Fruit fly (Drosophila melanogaster) whole organism, embryonic: Measurements from ENCODE around the gene Actbeta.

Experiments used
- Bteb2 ChIP-seq: fragments of 200-800 bp; sonication (Bioruptor generic); optimal IDR thresholded peaks from 2 replicates; lab custom pipeline; 2016; ENCODE audit warnings: missing biosample characterization, missing genetic modification characterization
- CG10147 ChIP-seq: fragments of 200-800 bp; sonication (Bioruptor generic); optimal IDR thresholded peaks from 2 replicates; lab custom pipeline; 2019; ENCODE audit warnings: missing biosample characterization, mild to moderate bottlenecking, missing genetic modification characterization, moderate library complexity
- CG10209 ChIP-seq: fragments of 200-800 bp; sonication (Bioruptor generic); optimal IDR thresholded peaks from 3 replicates; lab custom pipeline; 2017; ENCODE audit warnings: missing biosample characterization, mild to moderate bottlenecking, missing genetic modification characterization, missing genetic modification reagents
- CG1024 ChIP-seq: fragments of 200-800 bp; sonication (Bioruptor generic); IDR thresholded peaks from 2 replicates; pipeline ENCODE4 v1.3.6; 2022; ENCODE audit warnings: missing biosample characterization, missing genetic modification characterization
- CG10959 ChIP-seq: fragments of 200-800 bp; sonication (Bioruptor generic); IDR thresholded peaks from 2 replicates; pipeline ENCODE4 v1.3.6; 2022; ENCODE audit warnings: missing biosample characterization, missing genetic modification characterization
- CG12659 ChIP-seq: fragments of 200-800 bp; sonication (Bioruptor generic); optimal IDR thresholded peaks from 3 replicates; lab custom pipeline; 2017; ENCODE audit warnings: mild to moderate bottlenecking, missing biosample characterization, missing genetic modification reagents, missing genetic modification characterization
- CG15073 ChIP-seq: fragments of 200-800 bp; sonication (Bioruptor generic); optimal IDR thresholded peaks from 2 replicates; lab custom pipeline; 2016; ENCODE audit warnings: missing biosample characterization, missing genetic modification characterization
- CG16813 ChIP-seq: fragments of 200-800 bp; sonication (Bioruptor generic); IDR thresholded peaks from 3 replicates; pipeline ENCODE4 v1.3.6; 2022; ENCODE audit warnings: missing biosample characterization, missing genetic modification characterization; ENCODE audit not compliant: partially characterized antibody
- CG18619 ChIP-seq: fragments of 200-800 bp; sonication (Bioruptor generic); optimal IDR thresholded peaks from 3 replicates; lab custom pipeline; 2017; ENCODE audit warnings: missing biosample characterization, mild to moderate bottlenecking, missing genetic modification characterization
- CG2116 ChIP-seq: fragments of 200-800 bp; sonication (Bioruptor generic); optimal IDR thresholded peaks from 3 replicates; lab custom pipeline; 2018; ENCODE audit warnings: missing biosample characterization, mild to moderate bottlenecking, missing genetic modification characterization
- CG2678 ChIP-seq: fragments of 200-800 bp; sonication (Bioruptor generic); optimal IDR thresholded peaks from 3 replicates; lab custom pipeline; 2019; ENCODE audit warnings: missing biosample characterization, mild to moderate bottlenecking, missing genetic modification characterization, moderate library complexity
- CG2889 ChIP-seq: fragments of 200-800 bp; sonication (Bioruptor generic); IDR thresholded peaks from 3 replicates; pipeline ENCODE4 v1.3.6; 2022; ENCODE audit warnings: missing biosample characterization, missing genetic modification characterization
- CG30020 ChIP-seq: fragments of 200-800 bp; optimal IDR thresholded peaks from 2 replicates; lab custom pipeline; 2019; ENCODE audit warnings: missing biosample characterization, mild to moderate bottlenecking, missing genetic modification characterization, moderate library complexity
- CG31224 ChIP-seq: fragments of 200-800 bp; sonication (Bioruptor generic); IDR thresholded peaks from 2 replicates; pipeline ENCODE4 v1.3.6; 2022; ENCODE audit warnings: missing biosample characterization, missing genetic modification characterization
- CG33213 ChIP-seq: fragments of 200-800 bp; sonication (Bioruptor generic); optimal IDR thresholded peaks from 3 replicates; lab custom pipeline; 2016; ENCODE audit warnings: missing biosample characterization, missing genetic modification characterization
- CG3726 ChIP-seq: fragments of 200-800 bp; sonication (Bioruptor generic); IDR thresholded peaks from 3 replicates; pipeline ENCODE4, ENCODE4 v1.3.6; 2022; ENCODE audit warnings: missing biosample characterization, missing genetic modification characterization
- CG3995 ChIP-seq: fragments of 200-800 bp; sonication (Bioruptor generic); optimal IDR thresholded peaks from 3 replicates; lab custom pipeline; 2016; ENCODE audit warnings: missing biosample characterization, missing genetic modification characterization
- CG5245 ChIP-seq: fragments of 200-800 bp; sonication (Bioruptor generic); optimal IDR thresholded peaks from 3 replicates; lab custom pipeline; 2016; ENCODE audit warnings: missing biosample characterization, missing genetic modification characterization
- CG7839 ChIP-seq: fragments of 200-800 bp; sonication (Bioruptor generic); optimal IDR thresholded peaks from 3 replicates; lab custom pipeline; 2018; ENCODE audit warnings: missing biosample characterization, mild to moderate bottlenecking, missing genetic modification characterization, moderate library complexity
- CG8478 ChIP-seq: fragments of >200 bp; optimal IDR thresholded peaks from 2 replicates; lab custom pipeline; 2018
- CoRest ChIP-seq: fragments of 200-800 bp; sonication (Bioruptor generic); optimal IDR thresholded peaks from 3 replicates; lab custom pipeline; 2018; ENCODE audit warnings: missing biosample characterization, mild to moderate bottlenecking, missing genetic modification characterization, moderate library complexity
- Dip2 ChIP-seq: fragments of 200-800 bp; sonication (Bioruptor generic); IDR thresholded peaks from 2 replicates; pipeline ENCODE4 v1.3.6; 2022; ENCODE audit warnings: missing biosample characterization, missing genetic modification characterization
- Eip74EF ChIP-seq, 2 experiments: fragments of 200-800 bp in 1 of 2; fragments of >200 bp in 1 of 2; sonication (Bioruptor generic) in 1 of 2; optimal IDR thresholded peaks; 2 replicates each; lab custom pipeline; 2017 to 2019; ENCODE audit warnings: missing biosample characterization in 2 of 2, missing genetic modification characterization in 2 of 2, mild to moderate bottlenecking in 1 of 2, moderate library complexity in 1 of 2
- Fer1 ChIP-seq: fragments of 200-800 bp; sonication (Bioruptor generic); optimal IDR thresholded peaks from 2 replicates; lab custom pipeline; 2017; ENCODE audit warnings: missing biosample characterization, mild to moderate bottlenecking, missing genetic modification characterization
- GATAe ChIP-seq: fragments of 200-800 bp; sonication (Bioruptor generic); conservative IDR thresholded peaks from 2 replicates; pipeline ENCODE4 v1.3.6; 2022; ENCODE audit warnings: missing biosample characterization, missing genetic modification characterization
- Nf-YA ChIP-seq: fragments of 200-800 bp; sonication (Bioruptor generic); IDR thresholded peaks from 2 replicates; pipeline ENCODE4 v1.3.6; 2022; ENCODE audit warnings: missing biosample characterization, missing genetic modification characterization
- Nf-YB ChIP-seq: fragments of 200-800 bp; sonication (Bioruptor generic); optimal IDR thresholded peaks from 3 replicates; lab custom pipeline; 2019; ENCODE audit warnings: missing biosample characterization, mild to moderate bottlenecking, missing genetic modification characterization, moderate library complexity
- Optix ChIP-seq: fragments of 200-800 bp; sonication (Bioruptor generic); IDR thresholded peaks from 3 replicates; pipeline ENCODE4 v1.3.6; 2022; ENCODE audit warnings: missing biosample characterization, missing genetic modification characterization
- Scr ChIP-seq: fragments of 200-800 bp; sonication (Bioruptor generic); IDR thresholded peaks from 2 replicates; pipeline ENCODE4 v1.3.6; 2022; ENCODE audit warnings: missing biosample characterization, missing genetic modification characterization; ENCODE audit not compliant: partially characterized antibody
- Sox102F ChIP-seq: fragments of 200-800 bp; sonication (Bioruptor generic); optimal IDR thresholded peaks from 2 replicates; lab custom pipeline; 2018; ENCODE audit warnings: missing biosample characterization, mild to moderate bottlenecking, missing genetic modification characterization, moderate library complexity
- cad ChIP-seq: fragments of >200 bp; optimal IDR thresholded peaks from 2 replicates; lab custom pipeline; 2017; ENCODE audit warnings: missing biosample characterization, missing genetic modification characterization
- caup ChIP-seq: fragments of 200-800 bp; sonication (Bioruptor generic); optimal IDR thresholded peaks from 3 replicates; lab custom pipeline; 2017; ENCODE audit warnings: missing biosample characterization, mild to moderate bottlenecking, missing genetic modification characterization, moderate library complexity; ENCODE audit not compliant: severe bottlenecking
- crp ChIP-seq, 2 experiments: fragments of 200-800 bp; sonication (Bioruptor generic); optimal IDR thresholded peaks; 2 replicates in 1 of 2; 3 replicates in 1 of 2; lab custom pipeline; 2017; ENCODE audit warnings: missing biosample characterization in 2 of 2, missing genetic modification characterization in 2 of 2, mild to moderate bottlenecking in 1 of 2, moderate library complexity in 1 of 2
- cwo ChIP-seq: fragments of 200-800 bp; sonication (Bioruptor generic); optimal IDR thresholded peaks from 3 replicates; lab custom pipeline; 2017; ENCODE audit warnings: missing biosample characterization, missing genetic modification characterization, mild to moderate bottlenecking, moderate library complexity, missing genetic modification reagents
- dimm ChIP-seq: fragments of 200-800 bp; sonication (Bioruptor generic); IDR thresholded peaks from 2 replicates; pipeline ENCODE4 v1.3.6; 2022; ENCODE audit warnings: missing biosample characterization, missing genetic modification characterization
- dmrt11E ChIP-seq: fragments of 200-800 bp; sonication (Bioruptor generic); optimal IDR thresholded peaks from 3 replicates; lab custom pipeline; 2018; ENCODE audit warnings: missing biosample characterization, mild to moderate bottlenecking, missing genetic modification characterization, moderate library complexity
- ewg ChIP-seq: fragments of 200-800 bp; sonication (Bioruptor generic); optimal IDR thresholded peaks from 3 replicates; lab custom pipeline; 2017; ENCODE audit warnings: mild to moderate bottlenecking, missing biosample characterization, missing genetic modification reagents, missing genetic modification characterization
- gfzf ChIP-seq: fragments of 200-800 bp; sonication (Bioruptor generic); optimal IDR thresholded peaks from 2 replicates; lab custom pipeline; 2016; ENCODE audit warnings: missing biosample characterization, mild to moderate bottlenecking, missing genetic modification characterization, moderate library complexity
- grau ChIP-seq: fragments of 200-800 bp; optimal IDR thresholded peaks from 3 replicates; lab custom pipeline; 2019; ENCODE audit warnings: missing biosample characterization, mild to moderate bottlenecking, missing genetic modification characterization, moderate library complexity
- h ChIP-seq: fragments of >200 bp; optimal IDR thresholded peaks from 2 replicates; lab custom pipeline; 2017
- her ChIP-seq: fragments of 200-800 bp; sonication (Bioruptor generic); optimal IDR thresholded peaks from 2 replicates; lab custom pipeline; 2016; ENCODE audit warnings: missing biosample characterization, missing genetic modification characterization
- klu ChIP-seq: fragments of 200-800 bp; sonication (Bioruptor generic); IDR thresholded peaks from 2 replicates; pipeline ENCODE4 v1.3.6; 2022; ENCODE audit warnings: missing biosample characterization, missing genetic modification characterization
- lab ChIP-seq: fragments of 200-800 bp; sonication (Bioruptor generic); optimal IDR thresholded peaks from 3 replicates; lab custom pipeline; 2017; ENCODE audit warnings: missing biosample characterization, missing genetic modification characterization, mild to moderate bottlenecking, moderate library complexity, missing genetic modification reagents
- otp ChIP-seq: fragments of 200-800 bp; sonication (Bioruptor generic); IDR thresholded peaks from 3 replicates; pipeline ENCODE4, ENCODE4 v1.3.6; 2022; ENCODE audit warnings: missing biosample characterization, missing genetic modification characterization
- pfk ChIP-seq: fragments of 200-800 bp; sonication (Bioruptor generic); optimal IDR thresholded peaks from 2 replicates; lab custom pipeline; 2018; ENCODE audit warnings: missing biosample characterization, mild to moderate bottlenecking, missing genetic modification characterization, moderate library complexity
- repo ChIP-seq: fragments of 200-800 bp; sonication (Bioruptor generic); optimal IDR thresholded peaks from 2 replicates; lab custom pipeline; 2016; ENCODE audit warnings: missing biosample characterization, missing genetic modification characterization
- so ChIP-seq: fragments of 200-800 bp; sonication (Bioruptor generic); IDR thresholded peaks from 3 replicates; pipeline ENCODE4 v1.3.6; 2022; ENCODE audit warnings: missing biosample characterization, missing genetic modification characterization
- tio ChIP-seq: fragments of 200-800 bp; sonication (Bioruptor generic); optimal IDR thresholded peaks from 2 replicates; lab custom pipeline; 2017; ENCODE audit warnings: missing biosample characterization, missing genetic modification characterization, inconsistent platforms
- toy ChIP-seq: fragments of 200-800 bp; sonication (Bioruptor generic); IDR thresholded peaks from 2 replicates; pipeline ENCODE4 v1.3.6; 2022; ENCODE audit warnings: missing biosample characterization, missing genetic modification characterization
- vfl ChIP-seq: fragments of 200-800 bp; sonication (Bioruptor generic); optimal IDR thresholded peaks from 2 replicates; lab custom pipeline; 2016; ENCODE audit warnings: missing biosample characterization, missing genetic modification characterization
- vnd ChIP-seq: fragments of 200-800 bp; sonication (Bioruptor generic); IDR thresholded peaks from 3 replicates; pipeline ENCODE4 v1.3.6; 2022; ENCODE audit warnings: missing biosample characterization, missing genetic modification characterization; ENCODE audit not compliant: partially characterized antibody

Gene Actbeta

dm6 chr4:1053653-1054163 is 30.9 kb downstream of the Actbeta start, which contains the start of gene CaMKII (continued):
- TF ChIP-seq Nf-YB (GFP tag; lab: Kevin White, UChicago) = no peak
- peak; percentile 36 for TF ChIP-seq CG3995 (GFP tag; lab: Kevin White, UChicago)
- TF ChIP-seq repo (GFP tag; lab: Kevin White, UChicago) = no peak
- no peak for TF ChIP-seq CG10147
- no peak for TF ChIP-seq Optix
- no peak for TF ChIP-seq CG18619
- TF ChIP-seq crp (GFP tag; optimal IDR thresholded peaks at IDR 0.05; lab: Kevin White, UChicago) = no peak
- peak; percentile 87 for TF ChIP-seq CG30020
- no peak for TF ChIP-seq Scr (GFP tag; lab: Robert Waterston, UW)
- TF ChIP-seq CG15073 (GFP tag; lab: Kevin White, UChicago) = no peak
- TF ChIP-seq so = no peak
- no peak for TF ChIP-seq CG10959 (GFP tag; lab: Robert Waterston, UW)
- TF ChIP-seq GATAe (GFP tag; lab: Robert Waterston, UW) = no peak
- TF ChIP-seq Bteb2 (GFP tag; lab: Kevin White, UChicago) = no peak
- no peak for TF ChIP-seq h (lab: Kevin White, UChicago)
- no peak for TF ChIP-seq CG5245
- TF ChIP-seq CG1024 (GFP tag; lab: Robert Waterston, UW) = 0 out of 2 replicates have a peak, but pooled peaks have one; percentile 26
- TF ChIP-seq Eip74EF (GFP tag; optimal IDR thresholded peaks at IDR 0.05; lab: Kevin White, UChicago) = no peak
- TF ChIP-seq CG10209 = no peak
- TF ChIP-seq Fer1 (GFP tag; lab: Kevin White, UChicago) = peak; percentile 21
- no peak for TF ChIP-seq CG8478
- no peak for TF ChIP-seq vnd (GFP tag; lab: Robert Waterston, UW)
- TF ChIP-seq dmrt11E (tag; lab: Kevin White, UChicago) = peak; percentile 53
- TF ChIP-seq cad (GFP tag; lab: Kevin White, UChicago) = no peak
- TF ChIP-seq vfl = no peak
- TF ChIP-seq klu = no peak
- peak; percentile 45 for TF ChIP-seq CG33213 (GFP tag; lab: Kevin White, UChicago)
- no peak for TF ChIP-seq dimm
- TF ChIP-seq lab (GFP tag; lab: Kevin White, UChicago) = no peak
- peak; percentile 13 for TF ChIP-seq caup (GFP tag; lab: Kevin White, UChicago)
- TF ChIP-seq CG2889 = no peak
- TF ChIP-seq Sox102F (GFP tag; lab: Kevin White, UChicago) = no peak
- TF ChIP-seq gfzf (GFP tag; lab: Kevin White, UChicago) = peak; percentile 1
- peak; percentile 81 for TF ChIP-seq her (GFP tag; lab: Kevin White, UChicago)
- peak; percentile 90 for TF ChIP-seq ewg (GFP tag; lab: Kevin White, UChicago)
- no peak for TF ChIP-seq tio (GFP tag; lab: Kevin White, UChicago)
- peak; percentile 12 for TF ChIP-seq CG12659 (GFP tag; lab: Kevin White, UChicago)
- no peak for TF ChIP-seq CG3726 (GFP tag; lab: Robert Waterston, UW)
- no peak for TF ChIP-seq CG2678 (tag; lab: Kevin White, UChicago)
- TF ChIP-seq grau = no peak
- TF ChIP-seq CG2116 = peak; percentile 26
- TF ChIP-seq cwo (GFP tag; lab: Kevin White, UChicago) = no peak
- no peak for TF ChIP-seq pfk (GFP tag; lab: Kevin White, UChicago)
- peak; percentile 30 for TF ChIP-seq CG7839
- TF ChIP-seq Nf-YA (GFP tag; lab: Robert Waterston, UW) = no peak
- no peak for TF ChIP-seq CG16813 (GFP tag; lab: Robert Waterston, UW)
- no peak for TF ChIP-seq Dip2 (GFP tag; lab: Robert Waterston, UW)
- TF ChIP-seq toy (GFP tag; lab: Robert Waterston, UW) = no peak
- TF ChIP-seq CG31224 (GFP tag; lab: Robert Waterston, UW) = no peak
- TF ChIP-seq otp (GFP tag; lab: Robert Waterston, UW) = no peak
- TF ChIP-seq CoRest (tag; lab: Kevin White, UChicago) = peak; percentile 33
